Fruit fly (Drosophila melanogaster) whole organism, wandering third instar larva: ENCODE data around the gene Acp76A.

Experiments
- Abd-B ChIP-seq: fragments of >200 bp; optimal IDR thresholded peaks from 2 replicates; lab custom pipeline; 2017; ENCODE audit warnings: missing biosample characterization, missing genetic modification characterization
- CG32264 ChIP-seq: fragments of 200-800 bp; sonication (Bioruptor generic); optimal IDR thresholded peaks from 2 replicates; lab custom pipeline; 2016; ENCODE audit warnings: missing biosample characterization, missing genetic modification characterization
- CG9705 ChIP-seq: fragments of 200-800 bp; sonication (Bioruptor generic); optimal IDR thresholded peaks from 2 replicates; lab custom pipeline; 2018; ENCODE audit warnings: missing biosample characterization, mild to moderate bottlenecking, missing genetic modification characterization
- CrebA ChIP-seq: fragments of 200-800 bp; sonication (Bioruptor generic); optimal IDR thresholded peaks from 2 replicates; lab custom pipeline; 2016; ENCODE audit warnings: missing biosample characterization, mild to moderate bottlenecking, missing genetic modification characterization, borderline replicate concordance
- Dfd ChIP-seq: fragments of >200 bp; optimal IDR thresholded peaks from 2 replicates; lab custom pipeline; 2017; ENCODE audit warnings: missing biosample characterization, missing genetic modification characterization
- Dif ChIP-seq: fragments of 200-275, 200-300 bp; sonication (Bioruptor generic); optimal IDR thresholded peaks from 2 replicates; lab custom pipeline; 2018; ENCODE audit warnings: missing biosample characterization, missing genetic modification characterization; ENCODE audit not compliant: partially characterized antibody
- GATAd ChIP-seq: sonication (Bioruptor generic); optimal IDR thresholded peaks from 2 replicates; lab custom pipeline; 2016; ENCODE audit warnings: missing biosample characterization, missing genetic modification characterization
- HLH106 ChIP-seq: fragments of 200-800 bp; optimal IDR thresholded peaks from 3 replicates; lab custom pipeline; 2019; ENCODE audit warnings: missing biosample characterization, mild to moderate bottlenecking, missing genetic modification characterization, moderate library complexity
- Hnf4 ChIP-seq: fragments of 200-800 bp; sonication (Bioruptor generic); optimal IDR thresholded peaks from 2 replicates; lab custom pipeline; 2016; ENCODE audit warnings: missing biosample characterization, mild to moderate bottlenecking, missing genetic modification characterization
- Hr78 ChIP-seq: fragments of >200 bp; optimal IDR thresholded peaks from 2 replicates; lab custom pipeline; 2017; ENCODE audit warnings: missing biosample characterization, missing genetic modification characterization
- Hr83 ChIP-seq: fragments of 200-300 bp; sonication (Bioruptor generic); optimal IDR thresholded peaks from 2 replicates; lab custom pipeline; 2016; ENCODE audit warnings: missing biosample characterization, mild to moderate bottlenecking, missing genetic modification characterization, moderate library complexity; ENCODE audit not compliant: poor library complexity, severe bottlenecking
- Jra ChIP-seq: sonication (Bioruptor generic); optimal IDR thresholded peaks from 2 replicates; lab custom pipeline; 2016; ENCODE audit warnings: missing biosample characterization, missing genetic modification characterization
- Mio ChIP-seq: sonication (Bioruptor generic); optimal IDR thresholded peaks from 2 replicates; lab custom pipeline; 2016; ENCODE audit warnings: missing biosample characterization, missing genetic modification characterization
- Myc ChIP-seq: fragments of >200 bp; optimal IDR thresholded peaks from 2 replicates; lab custom pipeline; 2017
- N ChIP-seq: fragments of >200 bp; optimal IDR thresholded peaks from 2 replicates; lab custom pipeline; 2018; ENCODE audit warnings: missing biosample characterization, missing external identifiers, missing genetic modification characterization
- OdsH ChIP-seq: fragments of 200-800 bp; sonication (Bioruptor generic); optimal IDR thresholded peaks from 2 replicates; lab custom pipeline; 2016; ENCODE audit warnings: missing biosample characterization, mild to moderate bottlenecking, missing genetic modification characterization
- Rel ChIP-seq, 2 experiments: fragments of 200-800 bp; sonication (Bioruptor generic) in 1 of 2; optimal IDR thresholded peaks; 2 replicates in 1 of 2; 3 replicates in 1 of 2; lab custom pipeline; 2016 to 2019; ENCODE audit warnings: mild to moderate bottlenecking in 2 of 2, missing biosample characterization in 2 of 2, missing genetic modification characterization in 2 of 2, moderate library complexity in 1 of 2
- Sp1 ChIP-seq: fragments of 200-800 bp; sonication (Bioruptor generic); optimal IDR thresholded peaks from 3 replicates; lab custom pipeline; 2019; ENCODE audit warnings: missing biosample characterization, mild to moderate bottlenecking, missing genetic modification characterization, moderate library complexity
- Vsx2 ChIP-seq: fragments of 200-300, 225-300 bp; sonication (Bioruptor generic); optimal IDR thresholded peaks from 2 replicates; lab custom pipeline; 2018; ENCODE audit warnings: missing biosample characterization, missing genetic modification characterization; ENCODE audit not compliant: partially characterized antibody
- br ChIP-seq: fragments of 200-800 bp; sonication (Bioruptor generic); optimal IDR thresholded peaks from 2 replicates; lab custom pipeline; 2016; ENCODE audit warnings: missing biosample characterization, missing genetic modification characterization
- brk ChIP-seq: fragments of 200-800 bp; sonication (Bioruptor generic); optimal IDR thresholded peaks from 2 replicates; lab custom pipeline; 2016; ENCODE audit warnings: missing biosample characterization, mild to moderate bottlenecking, missing genetic modification characterization
- dl ChIP-seq, 2 experiments: fragments of 175-275, 200-275 bp in 1 of 2; fragments of 200-275 bp in 1 of 2; sonication (Bioruptor generic); optimal IDR thresholded peaks; lab custom pipeline; 2018; ENCODE audit warnings: mild to moderate bottlenecking in 2 of 2, missing biosample characterization in 2 of 2, missing genetic modification characterization in 2 of 2, moderate library complexity in 2 of 2; ENCODE audit not compliant: partially characterized antibody in 2 of 2, insufficient read depth in 1 of 2
- dmrt93B ChIP-seq: fragments of 200-800 bp; sonication (Bioruptor generic); optimal IDR thresholded peaks from 2 replicates; lab custom pipeline; 2018; ENCODE audit warnings: missing biosample characterization, mild to moderate bottlenecking, missing genetic modification characterization
- dsf ChIP-seq: sonication (Bioruptor generic); optimal IDR thresholded peaks from 2 replicates; lab custom pipeline; 2016; ENCODE audit warnings: missing biosample characterization, missing genetic modification characterization, borderline replicate concordance
- foxo ChIP-seq, 2 experiments: fragments of 200-800 bp; sonication (Bioruptor generic); optimal IDR thresholded peaks; 2 replicates in 1 of 2; 3 replicates in 1 of 2; lab custom pipeline; 2016 to 2017; ENCODE audit warnings: missing biosample characterization in 2 of 2, missing genetic modification characterization in 2 of 2
- h ChIP-seq: fragments of 200-800 bp; sonication (Bioruptor generic); optimal IDR thresholded peaks from 3 replicates; lab custom pipeline; 2016; ENCODE audit warnings: missing biosample characterization, mild to moderate bottlenecking, missing genetic modification characterization
- jim ChIP-seq: fragments of 175-275, 200-325 bp; sonication (Bioruptor generic); optimal IDR thresholded peaks from 2 replicates; lab custom pipeline; 2016; ENCODE audit warnings: missing biosample characterization, mild to moderate bottlenecking, missing genetic modification characterization
- lola ChIP-seq: fragments of >200 bp; optimal IDR thresholded peaks from 2 replicates; lab custom pipeline; 2017; ENCODE audit warnings: missing biosample characterization, missing genetic modification characterization
- pan ChIP-seq: fragments of >200 bp; optimal IDR thresholded peaks from 2 replicates; lab custom pipeline; 2017
- psq ChIP-seq: fragments of 200-800 bp; sonication (Bioruptor generic); optimal IDR thresholded peaks from 3 replicates; lab custom pipeline; 2017; ENCODE audit warnings: missing biosample characterization, mild to moderate bottlenecking, missing genetic modification characterization, moderate library complexity
- rgr ChIP-seq: fragments of 200-800 bp; sonication (Bioruptor generic); optimal IDR thresholded peaks from 3 replicates; lab custom pipeline; 2016; ENCODE audit warnings: missing biosample characterization, mild to moderate bottlenecking, missing genetic modification characterization
- sage ChIP-seq: fragments of 200-800 bp; sonication (Bioruptor generic); optimal IDR thresholded peaks from 2 replicates; lab custom pipeline; 2016; ENCODE audit warnings: missing biosample characterization, mild to moderate bottlenecking, missing genetic modification characterization
- sv ChIP-seq: fragments of 200-800 bp; sonication (Bioruptor generic); optimal IDR thresholded peaks from 3 replicates; lab custom pipeline; 2016; ENCODE audit warnings: missing biosample characterization, missing genetic modification characterization
- tai ChIP-seq: sonication (Bioruptor generic); optimal IDR thresholded peaks from 2 replicates; lab custom pipeline; 2016; ENCODE audit warnings: missing biosample characterization, missing genetic modification characterization
- usp ChIP-seq: fragments of >200 bp; optimal IDR thresholded peaks from 2 replicates; lab custom pipeline; 2017; ENCODE audit warnings: missing biosample characterization, missing genetic modification characterization
- woc ChIP-seq: sonication (Bioruptor generic); optimal IDR thresholded peaks from 2 replicates; lab custom pipeline; 2016; ENCODE audit warnings: missing biosample characterization, mild to moderate bottlenecking, missing genetic modification characterization

The Acp76A gene

dm6 chr3L:19085688-19086363, 34.0 kb upstream of the Acp76A start:
- TF ChIP-seq CG9705 (no peak), sv (GFP tag; lab: Kevin White, UChicago) (no peak), OdsH (peak; percentile 4), br (GFP tag; lab: Kevin White, UChicago) (peak; percentile 13), psq (GFP tag; lab: Kevin White, UChicago) (peak; percentile 67), tai (GFP tag; lab: Kevin White, UChicago) (peak; percentile 53), Vsx2 (GFP tag; lab: Kevin White, UChicago) (no peak), h (GFP tag; lab: Kevin White, UChicago) (peak; percentile 26)

dm6 chr3L:19083126-19083525, 31.3 kb upstream of the Acp76A start:
- no peak for TF ChIP-seq Jra (GFP tag; lab: Kevin White, UChicago)
- no peak for TF ChIP-seq Sp1
- no peak for TF ChIP-seq lola (GFP tag; lab: Kevin White, UChicago)
- no peak for TF ChIP-seq usp (GFP tag; lab: Kevin White, UChicago)
- no peak for TF ChIP-seq Rel (GFP tag; optimal IDR thresholded peaks at IDR 0.05; lab: Kevin White, UChicago)
- no peak for TF ChIP-seq Rel (tag; optimal IDR thresholded peaks at IDR 0.05; lab: Kevin White, UChicago)
- no peak for TF ChIP-seq Hnf4 (GFP tag; lab: Kevin White, UChicago)
- no peak for TF ChIP-seq Abd-B (GFP tag; lab: Kevin White, UChicago)
- no peak for TF ChIP-seq sage (GFP tag; lab: Kevin White, UChicago)
- no peak for TF ChIP-seq CrebA (GFP tag; lab: Kevin White, UChicago)
- TF ChIP-seq h (GFP tag; lab: Kevin White, UChicago), result no peak
- no peak for TF ChIP-seq dmrt93B
- TF ChIP-seq tai (GFP tag; lab: Kevin White, UChicago), result no peak
- no peak for TF ChIP-seq woc
- TF ChIP-seq rgr (GFP tag; lab: Kevin White, UChicago), result no peak
- no peak for TF ChIP-seq HLH106
- no peak for TF ChIP-seq OdsH
- TF ChIP-seq dl (GFP tag; optimal IDR thresholded peaks at IDR 0.05; lab: Kevin White, UChicago; ENCODE audit: insufficient read depth in 1 of 2, partially characterized antibody in 2 of 2), result no peak

DNA sequence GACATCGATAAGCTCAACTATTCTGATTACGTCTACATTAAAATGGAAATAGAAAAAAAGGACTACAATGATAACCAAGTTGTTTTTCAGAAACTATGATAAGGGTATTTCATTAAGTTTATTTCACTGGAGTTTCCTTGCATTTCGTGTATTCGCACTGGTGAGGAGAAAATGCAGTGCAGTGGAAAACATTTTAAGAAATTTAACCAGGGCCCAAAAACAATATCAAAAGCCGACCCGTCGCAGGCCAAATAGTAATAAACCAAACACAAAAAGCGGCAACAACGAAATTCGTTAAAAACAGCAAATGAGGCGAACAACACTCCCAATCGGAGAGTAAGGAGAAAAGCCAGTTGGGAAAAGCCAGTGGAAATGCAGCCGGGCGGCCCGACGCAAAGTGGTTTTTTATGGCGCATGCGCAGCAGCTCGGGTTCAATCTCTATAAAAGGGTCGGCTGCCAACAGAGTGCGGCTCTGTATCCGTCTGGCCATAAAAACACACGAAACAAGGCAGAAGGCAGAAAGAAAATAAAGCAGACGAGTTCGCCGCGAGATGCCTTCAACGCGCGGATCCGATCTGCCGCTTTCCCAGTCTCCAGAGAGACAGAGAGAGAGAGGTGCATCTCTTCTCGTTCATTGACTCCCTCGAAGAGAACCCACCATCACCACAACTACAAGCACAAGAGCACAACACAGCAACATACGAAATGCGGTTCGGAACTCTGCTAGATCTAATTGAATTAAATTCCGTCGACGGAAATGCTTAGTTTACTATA, 29.3 kb upstream of the Acp76A start:
- no peak for TF ChIP-seq Dfd (GFP tag; lab: Kevin White, UChicago)
- no peak for TF ChIP-seq CrebA (GFP tag; lab: Kevin White, UChicago)
- TF ChIP-seq Dif (GFP tag; lab: Kevin White, UChicago), result peak; percentile 70
- TF ChIP-seq dl (GFP tag; optimal IDR thresholded peaks at IDR 0.05; lab: Kevin White, UChicago; ENCODE audit: insufficient read depth in 1 of 2, partially characterized antibody in 2 of 2), result peak; percentile 16 to 56
- TF ChIP-seq psq (GFP tag; lab: Kevin White, UChicago), result peak; percentile 72
- no peak for TF ChIP-seq Jra (GFP tag; lab: Kevin White, UChicago)
- no peak for TF ChIP-seq br (GFP tag; lab: Kevin White, UChicago)

- no peak for TF ChIP-seq pan (lab: Kevin White, UChicago)
- no peak for TF ChIP-seq lola (GFP tag; lab: Kevin White, UChicago)
- peak in 1 of 2 experiments; percentile 74 for TF ChIP-seq foxo (GFP tag; optimal IDR thresholded peaks at IDR 0.05; lab: Kevin White, UChicago)
- peak; percentile 35 for TF ChIP-seq rgr (GFP tag; lab: Kevin White, UChicago)
- TF ChIP-seq CG9705, result peak; percentile 19
- TF ChIP-seq tai (GFP tag; lab: Kevin White, UChicago), result peak; percentile 41
- no peak for TF ChIP-seq jim (GFP tag; lab: Kevin White, UChicago)
- TF ChIP-seq Hnf4 (GFP tag; lab: Kevin White, UChicago), result no peak
- TF ChIP-seq Myc (lab: Kevin White, UChicago), result no peak
- peak; percentile 44 for TF ChIP-seq OdsH
- TF ChIP-seq h (GFP tag; lab: Kevin White, UChicago), result peak; percentile 48
- TF ChIP-seq Sp1, result peak; percentile 69
- TF ChIP-seq dsf (GFP tag; lab: Kevin White, UChicago), result no peak
- no peak for TF ChIP-seq usp (GFP tag; lab: Kevin White, UChicago)
- TF ChIP-seq GATAd (GFP tag; lab: Kevin White, UChicago), result no peak
- no peak for TF ChIP-seq Dif (GFP tag; lab: Kevin White, UChicago)
- TF ChIP-seq CG32264 (GFP tag; lab: Kevin White, UChicago), result peak; percentile 2
- TF ChIP-seq Hr83, result no peak
- no peak for TF ChIP-seq Mio (GFP tag; lab: Kevin White, UChicago)
- TF ChIP-seq sage (GFP tag; lab: Kevin White, UChicago), result no peak
- no peak for TF ChIP-seq N (GFP tag; lab: Kevin White, UChicago)
- no peak for TF ChIP-seq brk (GFP tag; lab: Kevin White, UChicago)
- TF ChIP-seq br (GFP tag; lab: Kevin White, UChicago), result peak; percentile 61
- peak; percentile 16 for TF ChIP-seq Jra (GFP tag; lab: Kevin White, UChicago)
- no peak for TF ChIP-seq Vsx2 (GFP tag; lab: Kevin White, UChicago)
- TF ChIP-seq Hr78 (GFP tag; lab: Kevin White, UChicago), result no peak
- TF ChIP-seq Abd-B (GFP tag; lab: Kevin White, UChicago), result no peak
Observed at dm6 chr3L:19079798-19080691, 28.2 kb upstream of the Acp76A start.
